Fruit fly (Drosophila melanogaster): ENCODE data around the gene CG9886.

The CG9886 gene

dm6 chr2L:2433494-2434054, 12.9 kb downstream of the CG9886 start:
- TF ChIP-seq CG17801 (GFP tag; optimal IDR thresholded peaks at IDR 0.05; ENCODE audit: partially characterized antibody), result no peak

dm6 chr2L:2434222-2434621, 13.6 kb downstream of the CG9886 start:
- TF ChIP-seq CG17801 (GFP tag; optimal IDR thresholded peaks at IDR 0.05; ENCODE audit: partially characterized antibody), result no peak

dm6 chr2L:2436258-2436657, 15.6 kb downstream of the CG9886 start:
- TF ChIP-seq CG17801 (GFP tag; optimal IDR thresholded peaks at IDR 0.05; ENCODE audit: partially characterized antibody), result no peak

- TF ChIP-seq CG17801 (GFP tag; optimal IDR thresholded peaks at IDR 0.05; ENCODE audit: partially characterized antibody), result no peak
Measured at dm6 chr2L:2438640-2439276, 18.1 kb downstream of the CG9886 start.

- TF ChIP-seq CG17801 (GFP tag; optimal IDR thresholded peaks at IDR 0.05; ENCODE audit: partially characterized antibody), result no peak
Measured at dm6 chr2L:2448514-2448913, 27.9 kb downstream of the CG9886 start.

- no peak for TF ChIP-seq CG17801 (GFP tag; optimal IDR thresholded peaks at IDR 0.05; ENCODE audit: partially characterized antibody)
Measured at dm6 chr2L:2449665-2450064, 29.0 kb downstream of the CG9886 start.

- TF ChIP-seq CG17801 (GFP tag; optimal IDR thresholded peaks at IDR 0.05; ENCODE audit: partially characterized antibody), result no peak
Measured at dm6 chr2L:2450723-2451379, 30.2 kb downstream of the CG9886 start.

- TF ChIP-seq CG17801 (GFP tag; optimal IDR thresholded peaks at IDR 0.05; ENCODE audit: partially characterized antibody), result no peak
Measured at dm6 chr2L:2453818-2454217, 33.2 kb downstream of the CG9886 start.

- TF ChIP-seq CG17801 (GFP tag; optimal IDR thresholded peaks at IDR 0.05; ENCODE audit: partially characterized antibody), result no peak
Measured at dm6 chr2L:2454644-2455043, 34.0 kb downstream of the CG9886 start.

dm6 chr2L:2456516-2457392, 36.1 kb downstream of the CG9886 start:
- no peak for TF ChIP-seq CG17801 (GFP tag; optimal IDR thresholded peaks at IDR 0.05; ENCODE audit: partially characterized antibody)

- TF ChIP-seq CG17801 (GFP tag; optimal IDR thresholded peaks at IDR 0.05; ENCODE audit: partially characterized antibody), result no peak
Measured at dm6 chr2L:2459238-2459637, 38.6 kb downstream of the CG9886 start.

dm6 chr2L:2461322-2461999, 40.8 kb downstream of the CG9886 start:
- TF ChIP-seq CG17801 (GFP tag; optimal IDR thresholded peaks at IDR 0.05; ENCODE audit: partially characterized antibody), result no peak

- no peak for TF ChIP-seq CG17801 (GFP tag; optimal IDR thresholded peaks at IDR 0.05; ENCODE audit: partially characterized antibody)
Measured at dm6 chr2L:2462306-2462844, 41.7 kb downstream of the CG9886 start.

- no peak for TF ChIP-seq CG17801 (GFP tag; optimal IDR thresholded peaks at IDR 0.05; ENCODE audit: partially characterized antibody)
Measured at dm6 chr2L:2466360-2466759, 45.7 kb downstream of the CG9886 start.

Data from ovary, adult (tissue).